Worm (Caenorhabditis elegans) whole organism, young adult: Measurements from ENCODE around the gene Y105C5B.19.

ENCODE experiments used
- F39B2.1 ChIP-seq: fragments of 200-800 bp; sonication (Bioruptor generic); IDR thresholded peaks from 2 replicates; pipeline ENCODE4 v1.3.6; 2022; ENCODE audit warnings: missing genetic modification reagents, missing genetic modification characterization, missing compliant biosample characterization
- Y56A3A.18 ChIP-seq: fragments of 200-800 bp; sonication (Bioruptor generic); IDR thresholded peaks from 2 replicates; pipeline ENCODE4 v1.3.6; 2022; ENCODE audit warnings: missing genetic modification reagents, missing genetic modification characterization, missing compliant biosample characterization
- attf-6 ChIP-seq: fragments of 200-800 bp; sonication (Bioruptor generic); IDR thresholded peaks from 2 replicates; pipeline ENCODE4 v1.3.6; 2022; ENCODE audit warnings: missing genetic modification reagents, missing genetic modification characterization, missing compliant biosample characterization
- hlh-12 ChIP-seq: sonication (generic microtip); optimal IDR thresholded peaks from 2 replicates; lab custom pipeline; 2016; ENCODE audit warnings: missing genetic modification characterization, missing compliant biosample characterization
- lsl-1 ChIP-seq: fragments of 200-800 bp; sonication (Bioruptor generic); optimal IDR thresholded peaks from 2 replicates; lab custom pipeline; 2018; ENCODE audit warnings: mild to moderate bottlenecking, missing genetic modification characterization, moderate library complexity, missing compliant biosample characterization
- rec-8 ChIP-seq, 2 experiments: sonication (generic microtip); optimal IDR thresholded peaks; 2 replicates each; lab custom pipeline; 2016; ENCODE audit warnings: mild to moderate bottlenecking in 2 of 2, missing genetic modification characterization in 2 of 2, missing genetic modification reagents in 2 of 2, missing genotype in 2 of 2, missing biosample characterization in 1 of 2, missing compliant biosample characterization in 1 of 2, moderate library complexity in 1 of 2

Y105C5B.19 gene

DNA sequence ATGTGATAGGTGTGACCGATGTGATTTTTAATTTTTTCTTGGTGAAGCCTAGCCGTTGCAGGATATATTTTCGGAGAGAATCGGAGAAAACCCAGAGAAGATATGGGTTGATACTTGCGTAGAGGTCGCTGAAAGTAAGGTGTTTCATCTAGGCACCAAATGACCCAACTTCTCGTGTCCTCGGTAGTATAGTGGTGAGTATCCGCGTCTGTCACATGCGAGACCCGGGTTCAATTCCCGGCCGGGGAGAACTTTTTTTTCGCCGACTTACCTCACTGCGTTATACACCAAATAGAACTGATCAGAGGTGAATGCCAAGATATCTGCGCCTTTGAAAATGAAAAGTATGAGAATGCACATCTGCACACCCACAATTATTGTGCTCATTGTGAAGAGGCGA is 51.9 kb downstream of the Y105C5B.19 start (continued):
- peak; percentile 97 for TF ChIP-seq attf-6 (GFP tag; lab: Robert Waterston, UW)
- no peak for TF ChIP-seq hlh-12 (tag; lab: Kevin White, UChicago)
- TF ChIP-seq lsl-1 (GFP tag; lab: Kevin White, UChicago), result no peak
- TF ChIP-seq Y56A3A.18, result no peak
- peak; percentile 16 to 44 for TF ChIP-seq rec-8 (tag; optimal IDR thresholded peaks at IDR 0.05; lab: Kevin White, UChicago)
- no peak for TF ChIP-seq F39B2.1
